Worm (Caenorhabditis elegans) whole organism, late embryonic: Measurements from ENCODE around the gene C05C9.3.

Experiments used
- F13H6.1 ChIP-seq: sonication (generic microtip); optimal IDR thresholded peaks from 2 replicates; lab custom pipeline; 2016; ENCODE audit warnings: missing genetic modification characterization, missing compliant biosample characterization
- K09A11.1 ChIP-seq: sonication (generic microtip); optimal IDR thresholded peaks from 2 replicates; lab custom pipeline; 2017; ENCODE audit warnings: antibody characterized with exemption, mild to moderate bottlenecking, missing genetic modification characterization, missing compliant biosample characterization; ENCODE audit not compliant: insufficient read depth
- T23F11.4 ChIP-seq: fragments of 200-800 bp; sonication (Bioruptor generic); optimal IDR thresholded peaks from 2 replicates; lab custom pipeline; 2018; ENCODE audit warnings: mild to moderate bottlenecking, missing genetic modification characterization, missing compliant biosample characterization
- ama-1 ChIP-seq: fragments of 150-350 bp; optimal IDR thresholded peaks from 2 replicates; lab custom pipeline; 2014
- ceh-34 ChIP-seq: sonication (generic microtip); optimal IDR thresholded peaks from 2 replicates; lab custom pipeline; 2016; ENCODE audit warnings: mild to moderate bottlenecking, missing genetic modification characterization, missing compliant biosample characterization
- ceh-48 ChIP-seq: sonication (generic microtip); optimal IDR thresholded peaks from 2 replicates; lab custom pipeline; 2016; ENCODE audit warnings: missing genetic modification characterization, inconsistent platforms, missing compliant biosample characterization
- eyg-1 ChIP-seq: sonication (generic microtip); optimal IDR thresholded peaks from 2 replicates; lab custom pipeline; 2016; ENCODE audit warnings: missing genotype, missing genetic modification characterization, missing compliant biosample characterization
- fkh-10 ChIP-seq: fragments of 150-350 bp; optimal IDR thresholded peaks from 2 replicates; lab custom pipeline; 2014; ENCODE audit warnings: missing biosample characterization, missing genetic modification reagents, missing genetic modification characterization
- nfya-1 ChIP-seq: sonication (generic microtip); optimal IDR thresholded peaks from 2 replicates; lab custom pipeline; 2017; ENCODE audit warnings: missing genetic modification characterization, mild to moderate bottlenecking, missing compliant biosample characterization, antibody characterized with exemption, moderate library complexity
- nhr-11 ChIP-seq: fragments of 150-350 bp; optimal IDR thresholded peaks from 2 replicates; lab custom pipeline; 2014; ENCODE audit warnings: missing biosample characterization, missing genetic modification characterization
- pat-9 ChIP-seq: fragments of 200-800 bp; sonication (Bioruptor generic); optimal IDR thresholded peaks from 2 replicates; lab custom pipeline; 2018; ENCODE audit warnings: mild to moderate bottlenecking, missing genetic modification characterization, moderate library complexity, missing compliant biosample characterization
- pha-4 ChIP-seq: fragments of 150-350 bp; optimal IDR thresholded peaks from 2 replicates; lab custom pipeline; 2018; ENCODE audit warnings: missing biosample characterization, missing genetic modification reagents, missing genetic modification characterization
- ref-2 ChIP-seq: sonication (generic microtip); optimal IDR thresholded peaks from 2 replicates; lab custom pipeline; 2016; ENCODE audit warnings: missing genetic modification characterization, missing compliant biosample characterization
- ztf-16 ChIP-seq: sonication (generic microtip); optimal IDR thresholded peaks from 2 replicates; lab custom pipeline; 2017; ENCODE audit warnings: missing genetic modification characterization, missing compliant biosample characterization

- TF ChIP-seq ceh-34 (tag; lab: Kevin White, UChicago) (no peak), ama-1 (lab: Kevin White, UChicago) (no peak), ztf-16 (no peak), K09A11.1 (tag; lab: Kevin White, UChicago) (no peak), nhr-11 (tag; lab: Kevin White, UChicago) (no peak), F13H6.1 (no peak), ref-2 (tag; lab: Kevin White, UChicago) (no peak), nfya-1 (tag; lab: Kevin White, UChicago) (no peak), pha-4 (tag; lab: Kevin White, UChicago) (no peak), pat-9 (no peak), T23F11.4 (GFP tag; lab: Kevin White, UChicago) (no peak), fkh-10 (no peak), eyg-1 (tag; lab: Kevin White, UChicago) (no peak), ceh-48 (tag; lab: Kevin White, UChicago) (no peak)
Measured at ce11 chrX:11109200-11109599, 43.4 kb downstream of the C05C9.3 start, which contains the start of gene grd-1.
